Worm (Caenorhabditis elegans) whole organism, L4 larva: Measurements from ENCODE around the gene rab-39.

ENCODE experiments used
- F49E8.2 ChIP-seq: sonication (generic microtip); optimal IDR thresholded peaks from 2 replicates; lab custom pipeline; 2016; ENCODE audit warnings: missing compliant biosample characterization, mild to moderate bottlenecking, missing genetic modification characterization, borderline replicate concordance
- daf-12 ChIP-seq: fragments of 150-350 bp; optimal IDR thresholded peaks from 2 replicates; lab custom pipeline; 2014; ENCODE audit warnings: missing biosample characterization, missing genetic modification reagents, missing genetic modification characterization
- dmd-9 ChIP-seq: fragments of 200-800 bp; sonication (Bioruptor generic); IDR thresholded peaks from 2 replicates; pipeline ENCODE4 v1.3.6; 2022; ENCODE audit warnings: missing genetic modification reagents, missing genetic modification characterization, missing compliant biosample characterization
- gei-8 ChIP-seq: fragments of 200-800 bp; sonication (Bioruptor generic); optimal IDR thresholded peaks from 2 replicates; lab custom pipeline; 2018; ENCODE audit warnings: mild to moderate bottlenecking, missing genetic modification characterization, missing compliant biosample characterization
- hlh-11 ChIP-seq: fragments of 200-800 bp; sonication (Bioruptor generic); optimal IDR thresholded peaks from 2 replicates; lab custom pipeline; 2018; ENCODE audit warnings: mild to moderate bottlenecking, missing genetic modification characterization, missing compliant biosample characterization
- hmg-1.1 ChIP-seq: fragments of 200-800 bp; sonication (Bioruptor generic); IDR thresholded peaks from 2 replicates; pipeline ENCODE4 v1.3.6; 2022; ENCODE audit warnings: missing genetic modification reagents, missing genetic modification characterization, missing compliant biosample characterization
- nhr-10 ChIP-seq: fragments of 150-350 bp; optimal IDR thresholded peaks from 2 replicates; lab custom pipeline; 2014; ENCODE audit warnings: missing biosample characterization, missing genetic modification characterization
- nhr-6 ChIP-seq: fragments of 150-350 bp; optimal IDR thresholded peaks from 2 replicates; lab custom pipeline; 2014; ENCODE audit warnings: missing biosample characterization, missing genetic modification characterization
- zag-1 ChIP-seq: fragments of 150-350 bp; optimal IDR thresholded peaks from 2 replicates; lab custom pipeline; 2014; ENCODE audit warnings: missing biosample characterization, missing genetic modification characterization
- zip-2 ChIP-seq: fragments of 150-350 bp; optimal IDR thresholded peaks from 2 replicates; lab custom pipeline; 2014; ENCODE audit warnings: missing biosample characterization, missing genetic modification characterization

ce11 chrII:9322870-9323349 lies at the start of gene rab-39:
- TF ChIP-seq zag-1 (tag; lab: Kevin White, UChicago) (no peak), nhr-6 (tag; lab: Kevin White, UChicago) (no peak), daf-12 (tag; lab: Kevin White, UChicago) (no peak), gei-8 (GFP tag; lab: Kevin White, UChicago) (no peak), dmd-9 (GFP tag; lab: Robert Waterston, UW) (no peak), F49E8.2 (tag; lab: Kevin White, UChicago) (no peak), hlh-11 (tag; lab: Kevin White, UChicago) (peak; percentile 53), nhr-10 (tag; lab: Kevin White, UChicago) (no peak), zip-2 (tag; lab: Kevin White, UChicago) (no peak), hmg-1.1 (GFP tag; lab: Robert Waterston, UW) (no peak)
